Fruit fly (Drosophila melanogaster): ENCODE results near the gene Noc1.

Noc1 gene

DNA sequence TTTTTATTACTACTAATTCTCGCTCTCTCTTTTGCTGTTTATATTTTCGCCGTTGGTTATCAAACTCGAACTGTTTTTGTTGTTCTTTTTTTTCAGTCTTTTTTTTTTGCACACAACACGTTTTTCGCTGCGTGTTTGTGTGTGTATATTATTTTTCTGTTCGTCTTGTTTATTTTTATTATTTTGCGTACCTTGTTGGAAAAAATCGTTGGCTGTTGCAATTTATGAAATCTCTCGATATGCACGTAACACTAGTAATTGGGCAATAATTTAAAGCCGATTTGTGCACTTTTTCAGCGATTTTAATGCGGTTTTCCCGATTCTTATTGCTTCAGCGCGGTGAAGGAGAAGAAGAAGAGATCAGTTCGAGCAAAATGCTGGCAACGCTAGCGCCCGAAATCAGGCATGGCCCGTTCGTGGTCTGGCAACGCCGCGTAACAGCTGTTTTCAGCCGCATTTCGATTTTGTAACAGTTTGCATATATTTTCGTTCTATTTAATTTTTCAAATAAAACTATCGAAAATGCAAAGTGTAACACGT is 45.9 kb downstream of the Noc1 start, which contains the start of the genes FoxK and mRpL2 (continued):
- TF ChIP-seq CG13296 (GFP tag; optimal IDR thresholded peaks at IDR 0.05) = no peak
- TF ChIP-seq ro (GFP tag; IDR thresholded peaks at IDR 0.05) = no peak
- TF ChIP-seq rib (GFP tag; IDR thresholded peaks at IDR 0.05) = 0 out of 2 replicates have a peak, but pooled peaks have one; percentile 10
- peak; percentile 78 for TF ChIP-seq sens (GFP tag)
- TF ChIP-seq CG8765 (GFP tag; IDR thresholded peaks at IDR 0.05) = no peak
- TF ChIP-seq H15 (GFP tag; IDR thresholded peaks at IDR 0.05) = 0 out of 3 replicates have a peak, but pooled peaks have one; percentile 34
- TF ChIP-seq sisA (GFP tag; IDR thresholded peaks at IDR 0.05) = no peak
- no peak for TF ChIP-seq tup (GFP tag; optimal IDR thresholded peaks at IDR 0.05)
- TF ChIP-seq CG3838 (GFP tag; optimal IDR thresholded peaks at IDR 0.05) = no peak
- TF ChIP-seq Camta (GFP tag; optimal IDR thresholded peaks at IDR 0.05) = no peak
- TF ChIP-seq Six4 (GFP tag; optimal IDR thresholded peaks at IDR 0.05) = no peak
- no peak for TF ChIP-seq dati (GFP tag; IDR thresholded peaks at IDR 0.05)
- TF ChIP-seq CG18011 (GFP tag; optimal IDR thresholded peaks at IDR 0.05) = peak; percentile 40
- TF ChIP-seq Sry-β (GFP tag; optimal IDR thresholded peaks at IDR 0.05) = no peak
- TF ChIP-seq tll (GFP tag; optimal IDR thresholded peaks at IDR 0.05) = no peak
- no peak for TF ChIP-seq her (GFP tag; optimal IDR thresholded peaks at IDR 0.05)
- no peak for TF ChIP-seq CG11723 (GFP tag; optimal IDR thresholded peaks at IDR 0.05)
- TF ChIP-seq Opbp (GFP tag; IDR thresholded peaks at IDR 0.05; ENCODE audit: partially characterized antibody) = peak; percentile 55; the same call in 2 of the 3 replicates
- no peak for TF ChIP-seq kni (GFP tag; optimal IDR thresholded peaks at IDR 0.05)
- TF ChIP-seq CG30020 (tag; optimal IDR thresholded peaks at IDR 0.05) = peak; percentile 29
- TF ChIP-seq Tbp (GFP tag; optimal IDR thresholded peaks at IDR 0.05) = no peak
- no peak for TF ChIP-seq gcm (GFP tag; optimal IDR thresholded peaks at IDR 0.05)
- TF ChIP-seq ash1 (GFP tag; optimal IDR thresholded peaks at IDR 0.05) = no peak
- no peak for TF ChIP-seq CG2199 (GFP tag; IDR thresholded peaks at IDR 0.05)
- no peak for TF ChIP-seq zen2 (GFP tag; IDR thresholded peaks at IDR 0.05; ENCODE audit: partially characterized antibody)
- TF ChIP-seq Gug (GFP tag; IDR thresholded peaks at IDR 0.05) = no peak
- peak; percentile 72 for TF ChIP-seq YL-1 (GFP tag; optimal IDR thresholded peaks at IDR 0.05)
- TF ChIP-seq mirr (GFP tag; optimal IDR thresholded peaks at IDR 0.05) = no peak
- TF ChIP-seq shn (GFP tag; optimal IDR thresholded peaks at IDR 0.05) = no peak
- no peak for TF ChIP-seq PHDP (tag; optimal IDR thresholded peaks at IDR 0.05)
- TF ChIP-seq CG10267 (tag; optimal IDR thresholded peaks at IDR 0.05) = peak; percentile 39
- TF ChIP-seq Dek (tag; optimal IDR thresholded peaks at IDR 0.05) = no peak
- no peak for TF ChIP-seq CG7271 (tag; optimal IDR thresholded peaks at IDR 0.05)
- no peak for TF ChIP-seq Ravus (GFP tag; IDR thresholded peaks at IDR 0.05)
- no peak for TF ChIP-seq hkb (optimal IDR thresholded peaks at IDR 0.05)
- no peak for TF ChIP-seq hkb (GFP tag; IDR thresholded peaks at IDR 0.05)
- no peak for TF ChIP-seq CG33557 (GFP tag; optimal IDR thresholded peaks at IDR 0.05)
- no peak for TF ChIP-seq CG1529 (GFP tag; optimal IDR thresholded peaks at IDR 0.05)
- no peak for TF ChIP-seq ac (GFP tag; optimal IDR thresholded peaks at IDR 0.05)
- TF ChIP-seq ERR (GFP tag; optimal IDR thresholded peaks at IDR 0.05) = peak; percentile 4
- TF ChIP-seq CG2875 (GFP tag; optimal IDR thresholded peaks at IDR 0.05) = no peak
- no peak for TF ChIP-seq CG14965 (GFP tag; optimal IDR thresholded peaks at IDR 0.05; ENCODE audit: borderline replicate concordance)
- no peak for TF ChIP-seq HLHmδ (GFP tag; optimal IDR thresholded peaks at IDR 0.05)
- no peak for TF ChIP-seq chif (GFP tag; optimal IDR thresholded peaks at IDR 0.05)
- no peak for TF ChIP-seq CG7357 (GFP tag; IDR thresholded peaks at IDR 0.05)
- no peak for TF ChIP-seq CG12391 (tag; optimal IDR thresholded peaks at IDR 0.05)
- no peak for TF ChIP-seq CG16779 (GFP tag; IDR thresholded peaks at IDR 0.05)
- TF ChIP-seq lmd (GFP tag; IDR thresholded peaks at IDR 0.05) = no peak
- TF ChIP-seq CG8089 (GFP tag; optimal IDR thresholded peaks at IDR 0.05) = no peak
- no peak for TF ChIP-seq CG8281 (tag; optimal IDR thresholded peaks at IDR 0.05)
- TF ChIP-seq zen (tag; optimal IDR thresholded peaks at IDR 0.05) = no peak
